Fruit fly (Drosophila melanogaster) whole organism, embryonic: ENCODE measurements around the gene CG33654.

Experiments used
- ATbp ChIP-seq: fragments of 200-800 bp; sonication (Bioruptor generic); optimal IDR thresholded peaks from 2 replicates; lab custom pipeline; 2017; ENCODE audit warnings: missing biosample characterization, mild to moderate bottlenecking, missing genetic modification characterization, missing genetic modification reagents
- CG10321 ChIP-seq: fragments of 200-800 bp; sonication (Bioruptor generic); IDR thresholded peaks from 2 replicates; pipeline ENCODE4 v1.3.6; 2022; ENCODE audit warnings: missing biosample characterization, missing genetic modification characterization
- CG11093 ChIP-seq: fragments of 200-800 bp; sonication (Bioruptor generic); IDR thresholded peaks from 3 replicates; pipeline ENCODE4 v1.3.6; 2022; ENCODE audit warnings: missing biosample characterization, missing genetic modification characterization
- CG12659 ChIP-seq: fragments of 200-800 bp; sonication (Bioruptor generic); optimal IDR thresholded peaks from 3 replicates; lab custom pipeline; 2017; ENCODE audit warnings: mild to moderate bottlenecking, missing biosample characterization, missing genetic modification reagents, missing genetic modification characterization
- CG15696 ChIP-seq: fragments of 200-800 bp; sonication (Bioruptor generic); optimal IDR thresholded peaks from 2 replicates; lab custom pipeline; 2019; ENCODE audit warnings: missing biosample characterization, mild to moderate bottlenecking, missing genetic modification characterization, moderate library complexity
- CG17612 ChIP-seq: fragments of 200-800 bp; sonication (Bioruptor generic); IDR thresholded peaks from 2 replicates; pipeline ENCODE4 v1.3.6; 2022; ENCODE audit warnings: missing biosample characterization, missing genetic modification characterization
- CG3838 ChIP-seq: fragments of 200-800 bp; sonication (Bioruptor generic); optimal IDR thresholded peaks from 3 replicates; lab custom pipeline; 2016; ENCODE audit warnings: missing biosample characterization, missing genetic modification characterization
- CG6813 ChIP-seq: fragments of 200-800 bp; sonication (Bioruptor generic); optimal IDR thresholded peaks from 2 replicates; lab custom pipeline; 2017; ENCODE audit warnings: missing biosample characterization, missing genetic modification characterization, mild to moderate bottlenecking, moderate library complexity, missing genetic modification reagents
- CG7271 ChIP-seq: fragments of 200-800 bp; sonication (Bioruptor generic); optimal IDR thresholded peaks from 2 replicates; lab custom pipeline; 2018; ENCODE audit warnings: missing biosample characterization, mild to moderate bottlenecking, missing genetic modification characterization, moderate library complexity
- Meics ChIP-seq: fragments of 200-800 bp; sonication (Bioruptor generic); optimal IDR thresholded peaks from 2 replicates; lab custom pipeline; 2017; ENCODE audit warnings: missing biosample characterization, mild to moderate bottlenecking, missing genetic modification characterization
- Oli ChIP-seq: fragments of 200-800 bp; sonication (Bioruptor generic); optimal IDR thresholded peaks from 2 replicates; lab custom pipeline; 2018; ENCODE audit warnings: missing biosample characterization, mild to moderate bottlenecking, missing genetic modification characterization, moderate library complexity
- TFAM ChIP-seq: fragments of 200-800 bp; sonication (Bioruptor generic); optimal IDR thresholded peaks from 2 replicates; lab custom pipeline; 2017; ENCODE audit warnings: missing biosample characterization, missing genetic modification characterization, inconsistent platforms
- Usf ChIP-seq: fragments of 200-800 bp; sonication (Bioruptor generic); optimal IDR thresholded peaks from 2 replicates; lab custom pipeline; 2017; ENCODE audit warnings: missing genotype, missing biosample characterization, missing genetic modification characterization
- grn ChIP-seq: fragments of 200-800 bp; sonication (Bioruptor generic); optimal IDR thresholded peaks from 3 replicates; lab custom pipeline; 2017; ENCODE audit warnings: missing biosample characterization, missing genetic modification characterization

The CG33654 gene

dm6 chr3R:9533181-9534124 is 49.6 kb downstream of the CG33654 start (continued):
- peak; percentile 96 for TF ChIP-seq Usf (GFP tag; lab: Kevin White, UChicago)
- peak; percentile 71 for TF ChIP-seq CG15696
- TF ChIP-seq CG12659 (GFP tag; lab: Kevin White, UChicago), result peak; percentile 99
- peak; percentile 33; the same call in 1 of the 2 replicates for TF ChIP-seq CG17612
- peak; percentile 46 for TF ChIP-seq CG7271 (tag; lab: Kevin White, UChicago)
- peak; percentile 98 for TF ChIP-seq Meics
- peak; percentile 87 for TF ChIP-seq CG11093 (GFP tag; lab: Robert Waterston, UW)
- TF ChIP-seq grn, result peak; percentile 38
- TF ChIP-seq ATbp (GFP tag; lab: Kevin White, UChicago), result peak; percentile 94
- TF ChIP-seq CG10321 (GFP tag; lab: Robert Waterston, UW), result peak; percentile 43; the same call in 1 of the 2 replicates
- peak; percentile 85 for TF ChIP-seq CG3838 (GFP tag; lab: Kevin White, UChicago)
- peak; percentile 98 for TF ChIP-seq Oli (tag; lab: Kevin White, UChicago)
- peak; percentile 96 for TF ChIP-seq CG6813 (GFP tag; lab: Kevin White, UChicago)
- peak; percentile 69 for TF ChIP-seq TFAM
